Worm (Caenorhabditis elegans): ENCODE measurements around the gene C23F12.9.

- TF ChIP-seq jun-1 (tag; optimal IDR thresholded peaks at IDR 0.05) (no peak), ztf-11 (tag; optimal IDR thresholded peaks at IDR 0.05) (no peak)
These were observed 16.9 kb downstream of the C23F12.9 start for ce11 chrX:9410747-9411146.

All from whole organism, L3 larva.